Fruit fly (Drosophila melanogaster) Kc167 (cell line): ENCODE results near the gene Pglym78.

ENCODE experiments used
- Sin3A ChIP-seq: fragments of >200 bp; optimal IDR thresholded peaks from 2 replicates; lab custom pipeline; 2018; ENCODE audit warnings: missing external identifiers
- h ChIP-seq: fragments of >200 bp; optimal IDR thresholded peaks from 3 replicates; lab custom pipeline; 2018; ENCODE audit warnings: missing external identifiers
- ttk ChIP-seq: sonication (Bioruptor generic); optimal IDR thresholded peaks from 2 replicates; lab custom pipeline; 2017; ENCODE audit warnings: missing external identifiers

DNA sequence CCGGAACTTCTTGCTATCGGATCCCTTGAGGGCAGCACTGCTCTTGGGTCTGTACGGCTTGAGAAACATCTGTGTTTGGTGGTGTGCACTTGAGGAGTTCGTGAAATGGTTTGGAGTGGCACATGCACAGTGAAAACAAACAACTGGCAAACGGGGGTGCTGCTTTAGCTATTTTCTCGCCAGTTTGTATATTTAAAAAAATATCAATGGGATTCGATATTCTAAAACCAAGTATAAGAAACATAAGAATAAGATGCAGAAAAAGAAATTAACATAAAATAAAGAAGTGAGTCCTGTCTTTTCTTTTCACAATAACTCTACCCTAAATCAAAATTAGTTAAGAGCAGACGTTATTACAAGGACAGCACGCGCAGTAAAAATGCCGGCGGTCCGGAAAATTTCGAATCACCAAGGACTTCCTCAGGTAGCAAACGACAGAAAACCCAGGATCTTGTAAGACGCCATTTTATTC lies 3.6 kb downstream of the Pglym78 start, which contains the start of gene eIF2D:
- no peak for TF ChIP-seq Sin3A
- TF ChIP-seq ttk: no peak
- no peak for TF ChIP-seq h (lab: Kevin White, UChicago)
